Worm (Caenorhabditis elegans) whole organism, midembryonic: ENCODE measurements around the gene T21D12.11.

Source experiments
- flt-1 ChIP-seq: fragments of 200-800 bp; sonication (Bioruptor generic); IDR thresholded peaks from 2 replicates; pipeline ENCODE4 v1.3.6; 2022; ENCODE audit warnings: missing genetic modification characterization, missing compliant biosample characterization
- ztf-23 ChIP-seq: fragments of 200-800 bp; sonication (Bioruptor generic); IDR thresholded peaks from 2 replicates; pipeline ENCODE4 v1.3.6; 2022; ENCODE audit warnings: missing genetic modification reagents, missing genetic modification characterization, missing compliant biosample characterization
- ztf-29 ChIP-seq: fragments of 200-800 bp; sonication (Bioruptor generic); IDR thresholded peaks from 2 replicates; pipeline ENCODE4 v1.3.6; 2022; ENCODE audit warnings: missing genetic modification reagents, missing genetic modification characterization, missing compliant biosample characterization

DNA sequence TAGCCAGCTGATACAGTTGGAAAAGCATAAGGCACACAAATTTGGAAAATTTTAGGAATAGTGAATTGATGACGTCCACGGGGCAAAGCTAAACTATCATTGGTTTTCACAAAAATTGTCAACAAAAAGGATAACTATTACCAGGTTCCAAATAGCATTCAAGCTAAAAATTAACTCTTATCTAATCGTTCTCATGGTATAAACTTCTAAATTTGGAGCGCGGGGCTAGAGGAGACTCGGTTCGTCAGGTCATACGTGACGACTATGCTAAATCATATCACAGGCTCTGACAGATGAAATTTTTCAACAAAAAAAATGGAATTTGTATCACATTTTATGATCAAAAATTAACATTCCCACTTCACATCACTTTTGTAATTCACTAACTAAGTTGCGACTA, 30.0 kb downstream of the T21D12.11 start:
- no peak for TF ChIP-seq flt-1 (GFP tag; lab: Robert Waterston, UW)
- no peak for TF ChIP-seq ztf-29 (GFP tag; lab: Robert Waterston, UW)
- no peak for TF ChIP-seq ztf-23 (GFP tag; lab: Robert Waterston, UW)
